Fruit fly (Drosophila melanogaster): ENCODE data around the gene CG43165.

CG43165 gene

DNA sequence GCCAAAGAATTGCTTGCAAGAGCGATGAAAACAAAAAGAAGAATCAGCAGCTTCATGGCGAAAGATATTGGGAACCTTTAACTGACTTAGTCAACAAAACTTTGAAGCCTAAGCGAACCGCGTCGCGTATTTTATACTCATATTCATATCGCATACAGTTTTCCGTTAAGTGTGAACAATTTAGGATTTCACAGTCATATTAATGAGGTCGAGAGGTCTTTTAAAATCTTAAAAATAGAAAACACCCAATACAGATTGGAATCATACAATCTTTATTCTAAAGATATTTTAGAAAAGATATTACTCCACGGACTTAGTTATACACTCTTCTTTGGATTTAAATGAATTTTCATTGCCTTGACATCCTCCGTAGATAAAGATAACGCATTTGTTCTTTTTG is 1.0 kb downstream of the CG43165 start, which contains the start of gene Acp24A4:
Gene Acp24A4, minus strand, starts transcription at position 101 of the 400 bp plus-strand sequence.
- TF ChIP-seq h (optimal IDR thresholded peaks at IDR 0.05) (no peak), ttk (optimal IDR thresholded peaks at IDR 0.05) (no peak), Myc (optimal IDR thresholded peaks at IDR 0.05) (no peak), insv (optimal IDR thresholded peaks at IDR 0.05) (no peak), psq (optimal IDR thresholded peaks at IDR 0.05) (no peak), Sin3A (optimal IDR thresholded peaks at IDR 0.05) (no peak)

DNA sequence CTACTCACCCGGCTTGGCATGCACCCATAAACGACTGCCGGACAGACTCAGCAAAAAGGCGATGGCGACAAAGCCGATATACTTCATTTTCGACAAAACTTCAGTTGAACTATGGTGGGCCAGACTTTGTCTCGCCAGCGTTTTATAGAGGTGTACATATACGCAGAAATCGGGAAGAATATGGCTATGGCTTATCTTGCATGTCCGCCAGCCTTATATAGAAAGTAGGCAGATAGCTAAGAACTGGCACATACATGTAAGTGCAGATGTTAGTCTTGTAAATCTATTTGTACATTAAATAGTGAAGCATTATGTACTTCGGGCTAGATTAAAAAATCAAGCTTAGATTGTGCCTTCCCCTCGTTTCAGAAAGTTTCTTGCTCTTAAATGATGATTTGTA is 1.7 kb downstream of the CG43165 start, which contains the start of gene CG3513:
Gene CG3513, minus strand, starts transcription at position 101 of the 400 bp plus-strand sequence.
- no peak for TF ChIP-seq ttk (optimal IDR thresholded peaks at IDR 0.05)

- TF ChIP-seq insv (optimal IDR thresholded peaks at IDR 0.05) = no peak
- TF ChIP-seq h (optimal IDR thresholded peaks at IDR 0.05) = no peak
- no peak for TF ChIP-seq ttk (optimal IDR thresholded peaks at IDR 0.05)
- no peak for TF ChIP-seq psq (optimal IDR thresholded peaks at IDR 0.05)
- TF ChIP-seq Sin3A (optimal IDR thresholded peaks at IDR 0.05) = no peak
- TF ChIP-seq Myc (optimal IDR thresholded peaks at IDR 0.05) = no peak
These were observed 2.4 kb downstream of the CG43165 start, which contains the start of gene CG16704 for dm6 chr2L:3692466-3692865. Gene CG16704, minus strand, starts transcription at chr2L:3692587.

- TF ChIP-seq h (optimal IDR thresholded peaks at IDR 0.05) = no peak
These were observed 9.5 kb downstream of the CG43165 start for dm6 chr2L:3685139-3685851.

DNA sequence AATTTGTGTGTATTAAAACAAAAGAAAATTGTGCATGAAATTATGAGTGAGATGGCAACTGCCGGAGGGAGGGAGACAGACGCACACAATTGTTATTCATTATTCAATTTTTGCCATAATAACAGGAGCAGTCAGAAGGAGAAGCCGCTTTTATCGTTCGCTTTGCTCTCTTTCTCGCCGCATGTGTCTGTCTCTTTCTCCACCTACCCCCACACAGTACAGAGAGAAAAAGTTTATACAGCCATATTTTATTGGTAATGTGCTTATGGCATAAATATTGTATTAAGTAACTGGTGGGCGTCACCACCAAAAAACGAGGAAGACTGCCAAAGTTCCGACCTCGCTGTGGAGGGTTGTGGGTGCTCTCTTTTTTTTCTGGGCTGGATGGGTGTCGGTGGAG is 12.3 kb downstream of the CG43165 start:
- TF ChIP-seq ttk (optimal IDR thresholded peaks at IDR 0.05) = no peak
- no peak for TF ChIP-seq insv (optimal IDR thresholded peaks at IDR 0.05)
- no peak for TF ChIP-seq psq (optimal IDR thresholded peaks at IDR 0.05)
- no peak for TF ChIP-seq Sin3A (optimal IDR thresholded peaks at IDR 0.05)
- TF ChIP-seq h (optimal IDR thresholded peaks at IDR 0.05) = no peak
- TF ChIP-seq Myc (optimal IDR thresholded peaks at IDR 0.05) = no peak

DNA sequence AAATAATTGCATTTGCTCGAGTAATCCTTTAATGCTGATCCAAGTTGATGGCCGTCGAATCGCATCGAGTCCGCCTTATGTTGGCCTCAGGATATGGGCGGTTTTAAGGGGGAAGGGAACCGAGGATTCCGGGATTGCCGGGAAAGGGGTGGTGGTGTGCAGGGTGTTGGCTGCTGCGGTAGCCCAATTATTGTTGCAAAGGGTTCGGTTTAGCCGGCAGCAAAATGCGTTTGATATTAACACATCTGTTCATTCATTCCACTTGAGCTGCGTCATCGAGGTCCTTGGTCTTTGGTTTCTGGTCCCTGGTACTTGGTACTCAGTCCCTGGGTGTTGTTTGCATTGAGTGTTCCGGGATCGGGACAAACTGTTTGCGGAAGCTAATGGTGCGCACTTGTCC is 13.5 kb downstream of the CG43165 start:
- TF ChIP-seq insv (optimal IDR thresholded peaks at IDR 0.05) (no peak), ttk (optimal IDR thresholded peaks at IDR 0.05) (no peak), Sin3A (optimal IDR thresholded peaks at IDR 0.05) (no peak), Myc (optimal IDR thresholded peaks at IDR 0.05) (no peak), h (optimal IDR thresholded peaks at IDR 0.05) (no peak), psq (optimal IDR thresholded peaks at IDR 0.05) (no peak)

DNA sequence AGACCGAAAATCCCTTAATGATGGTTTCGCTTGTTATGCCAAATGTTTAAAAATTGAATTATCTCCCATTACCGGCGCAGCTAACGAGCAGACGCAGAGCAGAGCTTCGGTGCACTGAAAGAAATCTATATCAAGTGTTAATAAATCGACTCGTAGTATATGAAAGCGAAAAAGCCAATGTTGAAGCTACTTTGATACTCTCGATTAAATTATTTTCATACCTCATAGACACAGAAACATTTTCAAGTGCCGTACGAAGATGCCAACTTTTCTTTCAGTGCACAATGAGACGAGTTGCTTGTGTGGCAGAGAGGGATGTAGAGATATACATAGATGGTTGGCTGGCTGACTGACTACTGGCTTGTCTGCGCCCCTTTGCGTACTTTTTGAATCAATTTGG is 19.1 kb downstream of the CG43165 start:
- TF ChIP-seq ttk (optimal IDR thresholded peaks at IDR 0.05) (no peak), Myc (optimal IDR thresholded peaks at IDR 0.05) (no peak)

- TF ChIP-seq h (optimal IDR thresholded peaks at IDR 0.05) (no peak), Sin3A (optimal IDR thresholded peaks at IDR 0.05) (no peak), insv (optimal IDR thresholded peaks at IDR 0.05) (no peak), ttk (optimal IDR thresholded peaks at IDR 0.05) (no peak), psq (optimal IDR thresholded peaks at IDR 0.05) (no peak), Myc (optimal IDR thresholded peaks at IDR 0.05) (no peak)
These were observed 24.3 kb downstream of the CG43165 start, which contains the start of gene Sfp24Bc for dm6 chr2L:3670481-3670880. Gene Sfp24Bc, minus strand, starts transcription at chr2L:3670581.

DNA sequence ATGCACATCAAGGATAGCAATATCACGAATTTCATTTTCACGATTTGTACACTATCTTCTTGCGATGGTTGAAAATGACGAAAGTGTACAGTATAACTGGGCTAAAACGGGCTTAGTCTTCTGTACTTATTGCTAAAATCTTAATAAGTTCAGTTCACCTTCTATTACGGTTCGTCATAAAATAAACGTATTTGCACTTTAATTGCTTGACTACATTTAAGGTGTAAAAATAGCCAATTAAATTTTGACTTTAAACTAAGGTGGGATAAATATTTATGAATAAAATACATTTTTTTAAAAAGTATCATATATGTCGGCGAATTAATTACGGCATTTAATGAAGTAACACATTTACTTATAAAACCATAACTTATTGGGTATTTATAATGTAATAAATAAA is 25.1 kb downstream of the CG43165 start, which contains the start of gene Sfp24Bb:
Gene Sfp24Bb, minus strand, starts transcription at position 101 of the 400 bp plus-strand sequence.
- TF ChIP-seq ttk (optimal IDR thresholded peaks at IDR 0.05) = no peak
- no peak for TF ChIP-seq insv (optimal IDR thresholded peaks at IDR 0.05)
- TF ChIP-seq Myc (optimal IDR thresholded peaks at IDR 0.05) = no peak
- TF ChIP-seq Sin3A (optimal IDR thresholded peaks at IDR 0.05) = no peak
- no peak for TF ChIP-seq h (optimal IDR thresholded peaks at IDR 0.05)
- TF ChIP-seq psq (optimal IDR thresholded peaks at IDR 0.05) = no peak

DNA sequence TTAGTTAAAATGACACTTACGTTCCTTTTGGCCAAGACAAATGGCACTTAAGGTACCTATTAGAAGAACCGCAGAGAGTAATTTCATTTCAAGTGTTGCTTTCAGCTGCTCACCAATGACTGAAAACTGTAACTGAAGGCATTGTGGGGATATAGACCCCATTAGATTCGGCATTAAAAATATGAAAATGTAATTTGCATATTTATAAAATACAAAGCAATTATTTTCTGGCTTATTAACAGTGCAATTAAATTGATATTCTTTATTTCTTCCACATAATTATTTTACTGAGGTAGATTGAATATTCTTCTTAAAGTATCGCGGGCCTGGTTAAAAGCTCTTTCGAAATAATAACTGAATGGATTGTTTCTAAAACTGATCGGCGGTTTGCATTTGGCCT is 25.8 kb downstream of the CG43165 start, which contains the start of gene Sfp24Bd:
Gene Sfp24Bd, minus strand, starts transcription at position 101 of the 400 bp plus-strand sequence.
- no peak for TF ChIP-seq Sin3A (optimal IDR thresholded peaks at IDR 0.05)
- no peak for TF ChIP-seq insv (optimal IDR thresholded peaks at IDR 0.05)
- TF ChIP-seq ttk (optimal IDR thresholded peaks at IDR 0.05) = no peak
- TF ChIP-seq Myc (optimal IDR thresholded peaks at IDR 0.05) = no peak
- TF ChIP-seq psq (optimal IDR thresholded peaks at IDR 0.05) = no peak
- no peak for TF ChIP-seq h (optimal IDR thresholded peaks at IDR 0.05)

dm6 chr2L:3668451-3668850 is 26.4 kb downstream of the CG43165 start, which contains the start of gene Sfp24Ba:
Gene Sfp24Ba, minus strand, starts transcription at chr2L:3668551.
- TF ChIP-seq Sin3A (optimal IDR thresholded peaks at IDR 0.05) (no peak), h (optimal IDR thresholded peaks at IDR 0.05) (no peak), ttk (optimal IDR thresholded peaks at IDR 0.05) (no peak), Myc (optimal IDR thresholded peaks at IDR 0.05) (no peak), psq (optimal IDR thresholded peaks at IDR 0.05) (no peak), insv (optimal IDR thresholded peaks at IDR 0.05) (no peak)

- TF ChIP-seq Sin3A (optimal IDR thresholded peaks at IDR 0.05) (no peak), insv (optimal IDR thresholded peaks at IDR 0.05) (no peak), ttk (optimal IDR thresholded peaks at IDR 0.05) (no peak), psq (optimal IDR thresholded peaks at IDR 0.05) (no peak)
These were observed 32.5 kb downstream of the CG43165 start, which contains the start of gene Drgx for dm6 chr2L:3662307-3662795. Gene Drgx, plus strand, starts transcription at chr2L:3662745.
